Worm (Caenorhabditis elegans) whole organism, L1 larva: ENCODE results near the gene sri-25.

Experiments used
- C04F5.9 ChIP-seq: sonication (generic microtip); optimal IDR thresholded peaks from 2 replicates; lab custom pipeline; 2016; ENCODE audit warnings: missing genetic modification characterization, missing compliant biosample characterization
- ama-1 ChIP-seq: fragments of 150-350 bp; optimal IDR thresholded peaks from 2 replicates; lab custom pipeline; 2014
- blmp-1 ChIP-seq: fragments of 150-350 bp; optimal IDR thresholded peaks from 2 replicates; lab custom pipeline; 2014; ENCODE audit warnings: missing biosample characterization, missing genetic modification characterization
- ceh-8 ChIP-seq: fragments of 200-800 bp; sonication (Bioruptor generic); optimal IDR thresholded peaks from 2 replicates; lab custom pipeline; 2018; ENCODE audit warnings: mild to moderate bottlenecking, missing genetic modification characterization, moderate library complexity, missing compliant biosample characterization
- dsc-1 ChIP-seq: sonication (generic microtip); optimal IDR thresholded peaks from 2 replicates; lab custom pipeline; 2016; ENCODE audit warnings: mild to moderate bottlenecking, missing genetic modification characterization, missing compliant biosample characterization
- efl-1 ChIP-seq, 4 experiments: fragments of 150-350 bp; optimal IDR thresholded peaks in 3 of 4; peaks in 1 of 4; 1 replicate in 1 of 4; 2 replicates in 3 of 4; lab custom pipeline; 2014; ENCODE audit warnings: missing biosample characterization in 2 of 4, missing genetic modification characterization in 2 of 4, missing genetic modification reagents in 2 of 4
- efl-3 ChIP-seq: fragments of 200-800 bp; sonication (Bioruptor generic); optimal IDR thresholded peaks from 2 replicates; lab custom pipeline; 2018; ENCODE audit warnings: mild to moderate bottlenecking, missing genetic modification characterization, missing compliant biosample characterization
- elt-2 ChIP-seq: sonication (generic microtip); optimal IDR thresholded peaks from 2 replicates; lab custom pipeline; 2016; ENCODE audit warnings: missing genetic modification characterization, mild to moderate bottlenecking, inconsistent platforms, missing compliant biosample characterization, missing genetic modification reagents
- elt-3 ChIP-seq, 6 experiments: fragments of 150-350 bp in 1 of 6; sonication (generic microtip); optimal IDR thresholded peaks; 2 replicates each; lab custom pipeline; 2017 to 2018; ENCODE audit warnings: missing biosample characterization in 6 of 6, missing genetic modification characterization in 6 of 6, inconsistent platforms in 1 of 6
- fkh-4 ChIP-seq: sonication (generic microtip); optimal IDR thresholded peaks from 2 replicates; lab custom pipeline; 2016; ENCODE audit warnings: missing compliant biosample characterization, missing genetic modification characterization, borderline replicate concordance
- fos-1 ChIP-seq: fragments of 150-350 bp; optimal IDR thresholded peaks from 2 replicates; lab custom pipeline; 2014; ENCODE audit warnings: missing biosample characterization, missing genetic modification characterization
- grh-1 ChIP-seq: fragments of 200-800 bp; sonication (Bioruptor generic); IDR thresholded peaks from 2 replicates; pipeline ENCODE4 v1.3.6; 2022; ENCODE audit warnings: missing genetic modification reagents, missing genetic modification characterization, missing compliant biosample characterization
- hlh-17 ChIP-seq: fragments of 200-800 bp; sonication (Bioruptor generic); optimal IDR thresholded peaks from 2 replicates; lab custom pipeline; 2018; ENCODE audit warnings: missing genetic modification characterization, mild to moderate bottlenecking, missing compliant biosample characterization, moderate library complexity, borderline replicate concordance
- hlh-4 ChIP-seq: sonication (generic microtip); optimal IDR thresholded peaks from 2 replicates; lab custom pipeline; 2016; ENCODE audit warnings: mild to moderate bottlenecking, missing genetic modification characterization, missing compliant biosample characterization
- hpl-2 ChIP-seq: fragments of 150-350 bp; optimal IDR thresholded peaks from 2 replicates; lab custom pipeline; 2014; ENCODE audit warnings: missing biosample characterization, missing genetic modification reagents, missing genetic modification characterization
- irx-1 ChIP-seq: sonication (generic microtip); optimal IDR thresholded peaks from 2 replicates; lab custom pipeline; 2016; ENCODE audit warnings: missing genetic modification characterization, missing compliant biosample characterization
- isw-1 ChIP-seq: fragments of 200-800 bp; sonication (Bioruptor generic); IDR thresholded peaks from 2 replicates; pipeline ENCODE4 v1.3.6; 2022; ENCODE audit warnings: missing genetic modification characterization, missing compliant biosample characterization
- jun-1 ChIP-seq: fragments of 150-350 bp; optimal IDR thresholded peaks from 2 replicates; lab custom pipeline; 2014; ENCODE audit warnings: missing biosample characterization, missing genetic modification reagents, missing genetic modification characterization
- lin-13 ChIP-seq: fragments of 150-350 bp; optimal IDR thresholded peaks from 2 replicates; lab custom pipeline; 2014; ENCODE audit warnings: missing biosample characterization, missing genetic modification reagents, missing genetic modification characterization
- lin-14 ChIP-seq: fragments of 200-800 bp; sonication (Bioruptor generic); optimal IDR thresholded peaks from 2 replicates; lab custom pipeline; 2018; ENCODE audit warnings: mild to moderate bottlenecking, missing genetic modification characterization, moderate library complexity, missing compliant biosample characterization
- lin-15B ChIP-seq: fragments of 150-350 bp; sonication (generic microtip); optimal IDR thresholded peaks from 3 replicates; lab custom pipeline; 2014; ENCODE audit warnings: missing biosample characterization, missing genetic modification characterization
- mef-2 ChIP-seq: fragments of 150-350 bp; optimal IDR thresholded peaks from 2 replicates; lab custom pipeline; 2014; ENCODE audit warnings: missing biosample characterization, missing genetic modification characterization
- mep-1 ChIP-seq: fragments of 150-350 bp; optimal IDR thresholded peaks from 2 replicates; lab custom pipeline; 2014; ENCODE audit warnings: missing biosample characterization, missing genetic modification characterization
- nhr-76 ChIP-seq: sonication (generic microtip); optimal IDR thresholded peaks from 2 replicates; lab custom pipeline; 2017; ENCODE audit warnings: missing biosample characterization, missing genetic modification characterization
- nhr-77 ChIP-seq: fragments of 150-350 bp; optimal IDR thresholded peaks from 2 replicates; lab custom pipeline; 2014; ENCODE audit warnings: missing biosample characterization, missing genetic modification characterization
- nhr-85 ChIP-seq: sonication (generic microtip); peaks from one replicate; lab custom pipeline; 2016; ENCODE audit warnings: missing genetic modification characterization, inconsistent platforms, missing compliant biosample characterization
- pag-3 ChIP-seq: sonication (generic microtip); optimal IDR thresholded peaks from 2 replicates; lab custom pipeline; 2017; ENCODE audit warnings: missing genetic modification characterization, mild to moderate bottlenecking, missing compliant biosample characterization, antibody characterized with exemption, borderline replicate concordance; ENCODE audit not compliant: insufficient read depth
- pqm-1 ChIP-seq: sonication (generic microtip); optimal IDR thresholded peaks from 3 replicates; lab custom pipeline; 2017; ENCODE audit warnings: missing biosample characterization, missing genetic modification characterization
- rnt-1 ChIP-seq: sonication (generic microtip); optimal IDR thresholded peaks from 2 replicates; lab custom pipeline; 2016; ENCODE audit warnings: mild to moderate bottlenecking, missing genetic modification characterization, moderate library complexity, missing compliant biosample characterization
- snu-23 ChIP-seq: sonication (generic microtip); optimal IDR thresholded peaks from 2 replicates; lab custom pipeline; 2016; ENCODE audit warnings: missing genetic modification characterization, missing compliant biosample characterization
- sox-4 ChIP-seq: sonication (generic microtip); optimal IDR thresholded peaks from 2 replicates; lab custom pipeline; 2016; ENCODE audit warnings: missing genetic modification characterization, missing compliant biosample characterization
- tlp-1 ChIP-seq: fragments of 150-350 bp; optimal IDR thresholded peaks from 2 replicates; lab custom pipeline; 2014; ENCODE audit warnings: missing biosample characterization, missing genetic modification characterization
- unc-30 ChIP-seq: sonication (generic microtip); optimal IDR thresholded peaks from 2 replicates; lab custom pipeline; 2017; ENCODE audit warnings: missing biosample characterization, missing genetic modification characterization
- unc-62 ChIP-seq: fragments of 150-350 bp; optimal IDR thresholded peaks from 2 replicates; lab custom pipeline; 2014; ENCODE audit warnings: missing biosample characterization, missing genetic modification reagents, missing genetic modification characterization
- zag-1 ChIP-seq: fragments of 150-350 bp; optimal IDR thresholded peaks from 2 replicates; lab custom pipeline; 2014; ENCODE audit warnings: missing biosample characterization, missing genetic modification characterization
- ztf-4 ChIP-seq: fragments of 150-350 bp; optimal IDR thresholded peaks from 2 replicates; lab custom pipeline; 2014; ENCODE audit warnings: missing biosample characterization, missing genetic modification characterization

The sri-25 gene

ce11 chrV:15226206-15226605 lies 9.4 kb downstream of the sri-25 start:
- TF ChIP-seq nhr-85 (tag; lab: Kevin White, UChicago) (no peak), lin-14 (GFP tag; lab: Kevin White, UChicago) (no peak), dsc-1 (tag; lab: Kevin White, UChicago) (no peak), elt-2 (peak; percentile 79), tlp-1 (peak; percentile 45), elt-3 (tag; optimal IDR thresholded peaks at IDR 0.05; lab: Kevin White, UChicago) (no peak)

DNA sequence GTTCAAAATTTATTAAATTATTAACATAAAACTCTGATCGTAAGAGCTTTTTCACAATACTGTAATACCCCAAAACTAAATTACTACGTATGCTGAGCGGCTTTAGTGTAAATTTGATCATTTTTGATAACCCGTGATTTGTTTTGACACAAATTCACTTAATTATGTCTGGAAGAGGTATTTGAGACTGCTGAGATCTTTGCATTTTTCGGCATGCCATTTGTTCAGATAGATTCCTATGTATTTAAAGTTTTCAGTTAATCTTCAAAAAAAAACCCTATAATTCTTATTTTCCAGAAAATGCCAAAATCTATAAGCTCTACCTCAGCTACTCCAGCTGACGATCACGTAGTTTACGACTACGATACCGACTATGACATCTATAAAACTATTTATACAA lies 13.4 kb downstream of the sri-25 start, which contains the start of gene srw-15:
TSS of gene srw-15 (plus strand) at position 301 of the 400 bp plus-strand sequence.
- TF ChIP-seq mep-1 (tag; lab: Kevin White, UChicago) (no peak), efl-1 (optimal IDR thresholded peaks at IDR 0.05; lab: Kevin White, UChicago) (no peak), efl-1 (GFP tag; optimal IDR thresholded peaks at IDR 0.05 in 1 of 2; lab: Kevin White, UChicago) (peak in 1 of 2 experiments; percentile 60), unc-62 (GFP tag; lab: Kevin White, UChicago) (no peak), efl-3 (no peak)
- TF ChIP-seq, all 84 proteins: peak for 1

DNA sequence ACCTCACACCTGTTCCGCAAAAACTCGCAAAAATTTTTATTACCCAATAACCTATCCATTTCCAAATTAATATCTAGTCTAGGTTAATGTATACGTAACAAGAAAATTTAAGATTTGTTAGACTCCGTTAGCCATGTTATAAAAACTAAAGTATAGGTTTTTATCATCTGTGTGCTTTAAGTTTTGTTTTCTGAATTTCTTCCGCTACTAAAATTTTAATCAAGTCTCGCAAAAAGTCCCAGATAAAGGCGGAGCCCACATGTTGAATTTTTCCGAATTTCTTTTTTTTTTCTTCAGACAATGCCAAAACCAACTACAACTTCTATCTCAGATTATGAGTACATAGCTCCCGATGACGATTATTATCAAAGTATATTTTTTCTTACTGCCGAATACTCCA lies 15.4 kb downstream of the sri-25 start, which contains the start of gene srw-13:
TSS of gene srw-13 (plus strand) at position 301 of the 400 bp plus-strand sequence.
- TF ChIP-seq snu-23 (GFP tag; lab: Kevin White, UChicago): no peak
- TF ChIP-seq ztf-4: no peak
- no peak for TF ChIP-seq pqm-1
- TF ChIP-seq jun-1: no peak
- TF ChIP-seq ama-1: no peak
- TF ChIP-seq irx-1 (tag; lab: Kevin White, UChicago): no peak
- TF ChIP-seq isw-1 (GFP tag; lab: Robert Waterston, UW): no peak
- TF ChIP-seq mef-2 (tag; lab: Kevin White, UChicago): no peak
- no peak for TF ChIP-seq hlh-4 (tag; lab: Kevin White, UChicago)
- TF ChIP-seq fkh-4 (tag; lab: Kevin White, UChicago): no peak
- TF ChIP-seq fos-1 (tag; lab: Kevin White, UChicago): no peak
- TF ChIP-seq hlh-17 (GFP tag; lab: Kevin White, UChicago): no peak
- no peak for TF ChIP-seq grh-1 (GFP tag; lab: Robert Waterston, UW)
- TF ChIP-seq, all 84 proteins: peak for 0

ce11 chrV:15235661-15236060 lies 18.9 kb downstream of the sri-25 start, which contains the start of gene nhr-164:
Gene nhr-164, minus strand, starts transcription at chrV:15235761.
- TF ChIP-seq pag-3 (no peak), sox-4 (tag; lab: Kevin White, UChicago) (no peak), lin-15B (tag; lab: Kevin White, UChicago) (no peak), jun-1 (no peak), hpl-2 (GFP tag; lab: Kevin White, UChicago) (no peak), nhr-76 (tag; lab: Kevin White, UChicago) (no peak), isw-1 (GFP tag; lab: Robert Waterston, UW) (no peak), blmp-1 (tag; lab: Kevin White, UChicago) (no peak), C04F5.9 (no peak), tlp-1 (no peak), ceh-8 (GFP tag; lab: Kevin White, UChicago) (no peak)

ce11 chrV:15238552-15238951 lies 21.7 kb downstream of the sri-25 start, which contains the start of gene srw-12:
Gene srw-12, minus strand, starts transcription at chrV:15238652.
- TF ChIP-seq hlh-17 (GFP tag; lab: Kevin White, UChicago) (no peak), nhr-77 (no peak)

- TF ChIP-seq isw-1 (GFP tag; lab: Robert Waterston, UW) (no peak), zag-1 (tag; lab: Kevin White, UChicago) (no peak), unc-30 (tag; lab: Kevin White, UChicago) (no peak), rnt-1 (no peak), lin-13 (GFP tag; lab: Kevin White, UChicago) (no peak)
Measured at ce11 chrV:15240215-15240614, 23.4 kb downstream of the sri-25 start, which contains the start of gene srw-11. Gene srw-11, minus strand, starts transcription at chrV:15240315.
